Worm (Caenorhabditis elegans) whole organism, L2 larva: ENCODE results near the gene ptp-5.1.

ENCODE experiments used
- C34F6.9 ChIP-seq: fragments of 150-350 bp; optimal IDR thresholded peaks from 2 replicates; lab custom pipeline; 2014; ENCODE audit warnings: missing biosample characterization, missing genetic modification characterization
- F13H6.1 ChIP-seq: sonication (generic microtip); optimal IDR thresholded peaks from 2 replicates; lab custom pipeline; 2016; ENCODE audit warnings: missing genetic modification characterization, missing compliant biosample characterization
- R02D3.7 ChIP-seq: fragments of 150-350 bp; optimal IDR thresholded peaks from 2 replicates; lab custom pipeline; 2014; ENCODE audit warnings: missing biosample characterization, missing genetic modification characterization
- Y55F3AM.14 ChIP-seq: fragments of 200-800 bp; sonication (Bioruptor generic); optimal IDR thresholded peaks from 2 replicates; lab custom pipeline; 2018; ENCODE audit warnings: mild to moderate bottlenecking, missing genetic modification characterization, missing compliant biosample characterization
- ZK546.5 ChIP-seq: sonication (generic microtip); optimal IDR thresholded peaks from 2 replicates; lab custom pipeline; 2017; ENCODE audit warnings: missing biosample characterization, missing genetic modification characterization
- alr-1 ChIP-seq: fragments of 150-350 bp; optimal IDR thresholded peaks from 2 replicates; lab custom pipeline; 2014; ENCODE audit warnings: missing biosample characterization, missing genetic modification characterization
- aly-2 ChIP-seq: fragments of 150-350 bp; optimal IDR thresholded peaks from 2 replicates; lab custom pipeline; 2014; ENCODE audit warnings: missing biosample characterization, missing genetic modification characterization
- ama-1 ChIP-seq: fragments of 150-350 bp; optimal IDR thresholded peaks from 2 replicates; lab custom pipeline; 2018; ENCODE audit warnings: inconsistent platforms
- blmp-1 ChIP-seq: sonication (generic microtip); optimal IDR thresholded peaks from 2 replicates; lab custom pipeline; 2017; ENCODE audit warnings: missing genetic modification characterization, mild to moderate bottlenecking, missing compliant biosample characterization, antibody characterized with exemption, moderate library complexity; ENCODE audit not compliant: insufficient read depth
- ceh-82 ChIP-seq: fragments of 150-350 bp; optimal IDR thresholded peaks from 2 replicates; lab custom pipeline; 2014; ENCODE audit warnings: missing biosample characterization, missing genetic modification characterization
- crh-2 ChIP-seq: sonication (generic microtip); optimal IDR thresholded peaks from 2 replicates; lab custom pipeline; 2017; ENCODE audit warnings: missing biosample characterization, missing genetic modification characterization
- dmd-4 ChIP-seq: sonication (generic microtip); optimal IDR thresholded peaks from 2 replicates; lab custom pipeline; 2017; ENCODE audit warnings: missing biosample characterization, missing genetic modification characterization
- egl-27 ChIP-seq: sonication (generic microtip); optimal IDR thresholded peaks from 3 replicates; lab custom pipeline; 2017; ENCODE audit warnings: missing biosample characterization, missing genetic modification reagents, missing genetic modification characterization
- elt-1 ChIP-seq: fragments of 150-350 bp; optimal IDR thresholded peaks from 2 replicates; lab custom pipeline; 2014; ENCODE audit warnings: missing biosample characterization, missing genetic modification characterization
- elt-3 ChIP-seq: sonication (generic microtip); optimal IDR thresholded peaks from 2 replicates; lab custom pipeline; 2017; ENCODE audit warnings: missing biosample characterization, missing genetic modification characterization
- fos-1 ChIP-seq: fragments of 150-350 bp; optimal IDR thresholded peaks from 2 replicates; lab custom pipeline; 2014; ENCODE audit warnings: missing biosample characterization, missing genetic modification characterization
- gmeb-1 ChIP-seq: fragments of 150-350 bp; optimal IDR thresholded peaks from 2 replicates; lab custom pipeline; 2014; ENCODE audit warnings: missing biosample characterization, missing genetic modification characterization
- lin-11 ChIP-seq: fragments of 150-350 bp; sonication (generic microtip); optimal IDR thresholded peaks from 2 replicates; lab custom pipeline; 2014; ENCODE audit warnings: missing biosample characterization, missing genetic modification characterization, inconsistent platforms, mixed read lengths
- lin-13 ChIP-seq: fragments of 150-350 bp; optimal IDR thresholded peaks from 2 replicates; lab custom pipeline; 2014; ENCODE audit warnings: missing biosample characterization, missing genetic modification reagents, missing genetic modification characterization
- lin-39 ChIP-seq: fragments of 150-350 bp; optimal IDR thresholded peaks from 2 replicates; lab custom pipeline; 2014; ENCODE audit warnings: missing biosample characterization, missing genetic modification reagents, missing genetic modification characterization
- lsy-2 ChIP-seq, 2 experiments: fragments of 150-350 bp in 1 of 2; sonication (generic microtip) in 1 of 2; optimal IDR thresholded peaks; 2 replicates each; lab custom pipeline; 2014 to 2017; ENCODE audit warnings: missing biosample characterization in 2 of 2, missing genetic modification characterization in 2 of 2
- mab-5 ChIP-seq: fragments of 150-350 bp; optimal IDR thresholded peaks from 2 replicates; lab custom pipeline; 2014; ENCODE audit warnings: missing biosample characterization, missing genetic modification characterization
- mbf-1 ChIP-seq: sonication (generic microtip); optimal IDR thresholded peaks from 2 replicates; lab custom pipeline; 2017; ENCODE audit warnings: missing biosample characterization, missing genetic modification characterization
- mdl-1 ChIP-seq, 2 experiments: fragments of 150-350 bp in 1 of 2; sonication (generic microtip) in 1 of 2; optimal IDR thresholded peaks; 2 replicates each; lab custom pipeline; 2017; ENCODE audit warnings: missing biosample characterization in 2 of 2, missing genetic modification characterization in 2 of 2
- nhr-12 ChIP-seq: fragments of 150-350 bp; optimal IDR thresholded peaks from 2 replicates; lab custom pipeline; 2014; ENCODE audit warnings: missing biosample characterization, missing genetic modification characterization
- nhr-129 ChIP-seq: fragments of 150-350 bp; optimal IDR thresholded peaks from 2 replicates; lab custom pipeline; 2014; ENCODE audit warnings: missing biosample characterization, missing genetic modification characterization
- nhr-237 ChIP-seq: fragments of 150-350 bp; optimal IDR thresholded peaks from 2 replicates; lab custom pipeline; 2014; ENCODE audit warnings: missing biosample characterization, missing genetic modification characterization
- nhr-25 ChIP-seq: fragments of 150-350 bp; sonication (generic microtip); optimal IDR thresholded peaks from 3 replicates; lab custom pipeline; 2014; ENCODE audit warnings: missing biosample characterization, missing genetic modification characterization
- nhr-6 ChIP-seq: fragments of 150-350 bp; optimal IDR thresholded peaks from 2 replicates; lab custom pipeline; 2014; ENCODE audit warnings: missing biosample characterization, missing genetic modification characterization
- peb-1 ChIP-seq: fragments of 150-350 bp; optimal IDR thresholded peaks from 2 replicates; lab custom pipeline; 2014; ENCODE audit warnings: missing biosample characterization, missing genetic modification characterization
- sem-4 ChIP-seq: fragments of 150-350 bp; optimal IDR thresholded peaks from 2 replicates; lab custom pipeline; 2014; ENCODE audit warnings: missing biosample characterization, missing genetic modification reagents, missing genetic modification characterization
- skn-1 ChIP-seq: sonication (generic microtip); optimal IDR thresholded peaks from 2 replicates; lab custom pipeline; 2017; ENCODE audit warnings: missing biosample characterization, missing genetic modification characterization
- sma-3 ChIP-seq: sonication (generic microtip); optimal IDR thresholded peaks from 2 replicates; lab custom pipeline; 2016; ENCODE audit warnings: missing genetic modification reagents, missing genetic modification characterization, missing compliant biosample characterization
- sma-9 ChIP-seq, 2 experiments: fragments of 150-350 bp in 1 of 2; sonication (generic microtip) in 1 of 2; optimal IDR thresholded peaks; 2 replicates each; lab custom pipeline; 2014 to 2016; ENCODE audit warnings: missing genetic modification characterization in 2 of 2, mild to moderate bottlenecking in 1 of 2, missing biosample characterization in 1 of 2, missing compliant biosample characterization in 1 of 2, missing genetic modification reagents in 1 of 2, moderate library complexity in 1 of 2
- snpc-4 ChIP-seq: fragments of 150-350 bp; optimal IDR thresholded peaks from 2 replicates; lab custom pipeline; 2014; ENCODE audit warnings: missing biosample characterization, missing genetic modification characterization
- unc-39 ChIP-seq: fragments of 150-350 bp; optimal IDR thresholded peaks from 2 replicates; lab custom pipeline; 2014; ENCODE audit warnings: missing biosample characterization, missing genetic modification characterization
- unc-55 ChIP-seq: fragments of 150-350 bp; sonication (generic microtip); optimal IDR thresholded peaks from 3 replicates; lab custom pipeline; 2014; ENCODE audit warnings: missing biosample characterization, missing genetic modification reagents, missing genetic modification characterization
- unc-62 ChIP-seq: fragments of 150-350 bp; optimal IDR thresholded peaks from 2 replicates; lab custom pipeline; 2014; ENCODE audit warnings: missing biosample characterization, missing genetic modification reagents, missing genetic modification characterization
- zag-1 ChIP-seq: fragments of 150-350 bp; optimal IDR thresholded peaks from 2 replicates; lab custom pipeline; 2014; ENCODE audit warnings: missing biosample characterization, missing genetic modification characterization
- ztf-1 ChIP-seq: fragments of 200-800 bp; sonication (Bioruptor generic); conservative IDR thresholded peaks from 2 replicates; pipeline ENCODE4 v1.3.6; 2022; ENCODE audit warnings: missing genetic modification characterization, missing compliant biosample characterization
- ztf-11 ChIP-seq: sonication (generic microtip); optimal IDR thresholded peaks from 2 replicates; lab custom pipeline; 2017; ENCODE audit warnings: missing biosample characterization, missing genetic modification characterization

ptp-5.1 gene

DNA sequence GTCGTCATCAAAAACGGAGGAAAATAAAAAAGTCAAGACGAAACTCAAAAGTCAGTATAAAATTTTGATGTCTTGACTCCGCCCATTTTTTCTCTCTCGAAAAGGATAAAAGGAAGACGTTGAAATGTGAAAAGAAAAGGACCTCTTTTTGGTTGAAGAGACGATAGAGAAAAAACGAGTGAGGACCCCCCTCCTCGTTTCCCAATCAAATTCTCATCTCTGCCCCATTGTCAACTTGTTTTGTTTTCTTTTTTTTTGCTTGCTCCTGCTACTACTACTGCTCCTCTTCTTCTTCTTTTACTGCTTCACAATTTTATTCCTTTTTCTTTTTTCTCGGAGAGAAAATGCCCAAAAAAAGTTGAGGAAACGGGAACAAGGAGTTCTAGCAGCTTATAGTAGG is 28.3 kb upstream of the ptp-5.1 start:
- TF ChIP-seq crh-2 (tag; lab: Kevin White, UChicago) = peak; percentile 52
- TF ChIP-seq lsy-2 (tag; optimal IDR thresholded peaks at IDR 0.05; lab: Kevin White, UChicago) = peak in 1 of 2 experiments; percentile 44
- no peak for TF ChIP-seq egl-27 (tag; lab: Kevin White, UChicago)
- TF ChIP-seq skn-1 (tag; lab: Kevin White, UChicago) = no peak
- TF ChIP-seq zag-1 (tag; lab: Kevin White, UChicago) = peak; percentile 69
- TF ChIP-seq Y55F3AM.14 (GFP tag; lab: Kevin White, UChicago) = peak; percentile 4
- TF ChIP-seq snpc-4 = no peak
- TF ChIP-seq unc-55 (GFP tag; lab: Kevin White, UChicago) = peak; percentile 39
- peak; percentile 9 for TF ChIP-seq sma-9 (GFP tag; optimal IDR thresholded peaks at IDR 0.05; lab: Kevin White, UChicago)
- TF ChIP-seq sma-9 (tag; optimal IDR thresholded peaks at IDR 0.05; lab: Kevin White, UChicago) = no peak
- TF ChIP-seq F13H6.1 (tag; lab: Kevin White, UChicago) = peak; percentile 29
- no peak for TF ChIP-seq elt-1 (tag; lab: Kevin White, UChicago)
- peak; percentile 74 for TF ChIP-seq C34F6.9 (tag; lab: Kevin White, UChicago)

ce11 chrIV:5139189-5139588 is 26.9 kb upstream of the ptp-5.1 start:
- no peak for TF ChIP-seq sem-4 (tag; lab: Kevin White, UChicago)
- TF ChIP-seq lsy-2 (tag; optimal IDR thresholded peaks at IDR 0.05; lab: Kevin White, UChicago) = peak in 1 of 2 experiments; percentile 2
- TF ChIP-seq aly-2 (tag; lab: Kevin White, UChicago) = no peak
- no peak for TF ChIP-seq unc-62 (GFP tag; lab: Kevin White, UChicago)
- no peak for TF ChIP-seq C34F6.9 (tag; lab: Kevin White, UChicago)

- TF ChIP-seq lsy-2 (tag; optimal IDR thresholded peaks at IDR 0.05; lab: Kevin White, UChicago) (peak in 1 of 2 experiments; percentile 7), unc-39 (no peak), lin-13 (GFP tag; lab: Kevin White, UChicago) (no peak), skn-1 (tag; lab: Kevin White, UChicago) (no peak), gmeb-1 (tag; lab: Kevin White, UChicago) (no peak), sma-3 (no peak), aly-2 (tag; lab: Kevin White, UChicago) (no peak), elt-1 (tag; lab: Kevin White, UChicago) (no peak), egl-27 (tag; lab: Kevin White, UChicago) (no peak), zag-1 (tag; lab: Kevin White, UChicago) (no peak), ZK546.5 (tag; lab: Kevin White, UChicago) (no peak), mbf-1 (no peak), nhr-237 (tag; lab: Kevin White, UChicago) (no peak), mab-5 (tag; lab: Kevin White, UChicago) (no peak), fos-1 (tag; lab: Kevin White, UChicago) (peak; percentile 4), ztf-1 (no peak), elt-3 (no peak), F13H6.1 (tag; lab: Kevin White, UChicago) (no peak), nhr-25 (tag; lab: Kevin White, UChicago) (peak; percentile 16), sem-4 (tag; lab: Kevin White, UChicago) (no peak), nhr-6 (tag; lab: Kevin White, UChicago) (no peak), dmd-4 (tag; lab: Kevin White, UChicago) (no peak), mdl-1 (tag; optimal IDR thresholded peaks at IDR 0.05; lab: Kevin White, UChicago) (no peak), unc-62 (GFP tag; lab: Kevin White, UChicago) (no peak), nhr-129 (tag; lab: Kevin White, UChicago) (no peak), alr-1 (no peak), sma-9 (GFP tag; optimal IDR thresholded peaks at IDR 0.05; lab: Kevin White, UChicago) (peak; percentile 1), sma-9 (tag; optimal IDR thresholded peaks at IDR 0.05; lab: Kevin White, UChicago) (no peak), nhr-12 (tag; lab: Kevin White, UChicago) (no peak), snpc-4 (no peak), lin-39 (tag; lab: Kevin White, UChicago) (no peak), ama-1 (lab: Kevin White, UChicago) (no peak), crh-2 (tag; lab: Kevin White, UChicago) (peak; percentile 15), R02D3.7 (tag; lab: Kevin White, UChicago) (no peak), Y55F3AM.14 (GFP tag; lab: Kevin White, UChicago) (no peak), ceh-82 (tag; lab: Kevin White, UChicago) (no peak), blmp-1 (no peak), peb-1 (tag; lab: Kevin White, UChicago) (no peak), lin-11 (no peak), unc-55 (GFP tag; lab: Kevin White, UChicago) (peak; percentile 33), ztf-11 (tag; lab: Kevin White, UChicago) (no peak), C34F6.9 (tag; lab: Kevin White, UChicago) (peak; percentile 20)
Observed at ce11 chrIV:5139972-5140371, 26.2 kb upstream of the ptp-5.1 start.
